Fruit fly (Drosophila melanogaster): Measurements from ENCODE around the gene CG8087.
A peak's percentile ranks its signal among the peaks of the same experiment; 100 is the strongest.

CG8087 gene

dm6 chr3R:14574962-14575717 is 10.5 kb upstream of the CG8087 start:
- TF ChIP-seq CG5204 (GFP tag; optimal IDR thresholded peaks at IDR 0.05) (peak; percentile 35), kay (GFP tag; ENCODE audit: borderline replicate concordance) (peak; percentile 76), CG1620 (GFP tag; optimal IDR thresholded peaks at IDR 0.05) (peak; percentile 42), bab1 (GFP tag; optimal IDR thresholded peaks at IDR 0.05) (peak; percentile 39), toe (GFP tag; optimal IDR thresholded peaks at IDR 0.05) (peak; percentile 69), Hr96 (GFP tag; optimal IDR thresholded peaks at IDR 0.05) (peak; percentile 48), CG12768 (GFP tag; optimal IDR thresholded peaks at IDR 0.05) (peak; percentile 52), cnc (optimal IDR thresholded peaks at IDR 0.05) (peak in 1 of 2 experiments; percentile 16), CG7045 (GFP tag; optimal IDR thresholded peaks at IDR 0.05) (peak; percentile 68), cic (GFP tag; optimal IDR thresholded peaks at IDR 0.05) (no peak), Clk (GFP tag; optimal IDR thresholded peaks at IDR 0.05) (peak; percentile 35), ovo (GFP tag; optimal IDR thresholded peaks at IDR 0.05) (no peak), tj (GFP tag; optimal IDR thresholded peaks at IDR 0.05) (peak; percentile 61), Crg-1 (GFP tag; optimal IDR thresholded peaks at IDR 0.05) (peak; percentile 39), CG7101 (tag; optimal IDR thresholded peaks at IDR 0.05) (peak; percentile 79), CG14711 (tag; optimal IDR thresholded peaks at IDR 0.05) (peak; percentile 71), CG11617 (GFP tag; optimal IDR thresholded peaks at IDR 0.05) (peak; percentile 78), CG33017 (tag; optimal IDR thresholded peaks at IDR 0.05) (peak; percentile 57), Mnt (GFP tag; optimal IDR thresholded peaks at IDR 0.05) (peak; percentile 89), pad (GFP tag; optimal IDR thresholded peaks at IDR 0.05) (peak; percentile 56)

- no peak for TF ChIP-seq CG7045 (GFP tag; optimal IDR thresholded peaks at IDR 0.05)
- TF ChIP-seq CG14711 (tag; optimal IDR thresholded peaks at IDR 0.05), result no peak
- peak; percentile 14 for TF ChIP-seq toe (GFP tag; optimal IDR thresholded peaks at IDR 0.05)
- TF ChIP-seq tj (GFP tag; optimal IDR thresholded peaks at IDR 0.05), result no peak
- TF ChIP-seq CG12768 (GFP tag; optimal IDR thresholded peaks at IDR 0.05), result no peak
- peak; percentile 90 for TF ChIP-seq kay (GFP tag; ENCODE audit: borderline replicate concordance)
- peak; percentile 59 for TF ChIP-seq CG7101 (tag; optimal IDR thresholded peaks at IDR 0.05)
- no peak for TF ChIP-seq cnc (optimal IDR thresholded peaks at IDR 0.05)
- TF ChIP-seq CG33017 (tag; optimal IDR thresholded peaks at IDR 0.05), result peak; percentile 43
- TF ChIP-seq Clk (GFP tag; optimal IDR thresholded peaks at IDR 0.05), result no peak
- TF ChIP-seq CG1620 (GFP tag; optimal IDR thresholded peaks at IDR 0.05), result no peak
- TF ChIP-seq CG11617 (GFP tag; optimal IDR thresholded peaks at IDR 0.05), result no peak
These were observed 5.0 kb upstream of the CG8087 start, which contains the start of gene Cys for dm6 chr3R:14569411-14570107. TSS of gene Cys (minus strand) at chr3R:14569644.

dm6 chr3R:14568501-14569137 is 4.0 kb upstream of the CG8087 start, which contains the start of gene CG8066:
TSS of gene CG8066 (minus strand) at chr3R:14568847.
- no peak for TF ChIP-seq Hr96 (GFP tag; optimal IDR thresholded peaks at IDR 0.05)
- no peak for TF ChIP-seq CG1620 (GFP tag; optimal IDR thresholded peaks at IDR 0.05)
- TF ChIP-seq CG33017 (tag; optimal IDR thresholded peaks at IDR 0.05), result peak; percentile 68
- no peak for TF ChIP-seq Mnt (GFP tag; optimal IDR thresholded peaks at IDR 0.05)
- TF ChIP-seq CG12768 (GFP tag; optimal IDR thresholded peaks at IDR 0.05), result peak; percentile 18
- no peak for TF ChIP-seq Clk (GFP tag; optimal IDR thresholded peaks at IDR 0.05)
- peak; percentile 52 for TF ChIP-seq toe (GFP tag; optimal IDR thresholded peaks at IDR 0.05)
- no peak for TF ChIP-seq CG7045 (GFP tag; optimal IDR thresholded peaks at IDR 0.05)
- TF ChIP-seq CG5204 (GFP tag; optimal IDR thresholded peaks at IDR 0.05), result no peak
- TF ChIP-seq CG11617 (GFP tag; optimal IDR thresholded peaks at IDR 0.05), result peak; percentile 42
- no peak for TF ChIP-seq Crg-1 (GFP tag; optimal IDR thresholded peaks at IDR 0.05)
- no peak for TF ChIP-seq pad (GFP tag; optimal IDR thresholded peaks at IDR 0.05)
- TF ChIP-seq cnc (optimal IDR thresholded peaks at IDR 0.05), result no peak
- no peak for TF ChIP-seq bab1 (GFP tag; optimal IDR thresholded peaks at IDR 0.05)
- TF ChIP-seq CG7101 (tag; optimal IDR thresholded peaks at IDR 0.05), result peak; percentile 23
- peak; percentile 46 for TF ChIP-seq CG14711 (tag; optimal IDR thresholded peaks at IDR 0.05)
- peak; percentile 1 for TF ChIP-seq ovo (GFP tag; optimal IDR thresholded peaks at IDR 0.05)
- TF ChIP-seq tj (GFP tag; optimal IDR thresholded peaks at IDR 0.05), result no peak
- TF ChIP-seq kay (GFP tag; ENCODE audit: borderline replicate concordance), result peak; percentile 98
- peak; percentile 75 for TF ChIP-seq cic (GFP tag; optimal IDR thresholded peaks at IDR 0.05)

- TF ChIP-seq CG7045 (GFP tag; optimal IDR thresholded peaks at IDR 0.05) (no peak), kay (GFP tag; ENCODE audit: borderline replicate concordance) (peak; percentile 97), cic (GFP tag; optimal IDR thresholded peaks at IDR 0.05) (peak; percentile 12)
These were observed 3.2 kb upstream of the CG8087 start for dm6 chr3R:14567796-14568195.

dm6 chr3R:14567329-14567728 is 2.7 kb upstream of the CG8087 start, which contains the start of gene CG31313:
TSS of gene CG31313 (minus strand) at chr3R:14567429.
- TF ChIP-seq toe (GFP tag; optimal IDR thresholded peaks at IDR 0.05) (no peak), cic (GFP tag; optimal IDR thresholded peaks at IDR 0.05) (no peak), CG1620 (GFP tag; optimal IDR thresholded peaks at IDR 0.05) (no peak), Clk (GFP tag; optimal IDR thresholded peaks at IDR 0.05) (no peak), ovo (GFP tag; optimal IDR thresholded peaks at IDR 0.05) (no peak), bab1 (GFP tag; optimal IDR thresholded peaks at IDR 0.05) (no peak), pad (GFP tag; optimal IDR thresholded peaks at IDR 0.05) (no peak), CG12768 (GFP tag; optimal IDR thresholded peaks at IDR 0.05) (no peak), Hr96 (GFP tag; optimal IDR thresholded peaks at IDR 0.05) (no peak), CG14711 (tag; optimal IDR thresholded peaks at IDR 0.05) (no peak), CG5204 (GFP tag; optimal IDR thresholded peaks at IDR 0.05) (no peak), CG7045 (GFP tag; optimal IDR thresholded peaks at IDR 0.05) (no peak), tj (GFP tag; optimal IDR thresholded peaks at IDR 0.05) (no peak), CG7101 (tag; optimal IDR thresholded peaks at IDR 0.05) (no peak), CG33017 (tag; optimal IDR thresholded peaks at IDR 0.05) (no peak), kay (GFP tag; ENCODE audit: borderline replicate concordance) (no peak)
